ENCODE assay signal across 1 fruit fly cellular context in genomic region chr3R:23161288-23161870, dm6.
TF ChIP-seq lines count a peak whose summit lies in the region.

Gene CG13829, minus strand, starts transcription at chr3R:23161338.

TF ChIP-seq in whole organism, embryonic, 481 proteins besides CTCF, POLR2A, EP300 and RAD21 (continued from another document):
- TF ChIP-seq Atf6 (GFP tag; IDR thresholded peaks at IDR 0.05; lab: Robert Waterston, UW), result no peak
- TF ChIP-seq caup (GFP tag; optimal IDR thresholded peaks at IDR 0.05; lab: Kevin White, UChicago; ENCODE audit: severe bottlenecking), result peak; percentile 20
- TF ChIP-seq E2f2 (GFP tag; IDR thresholded peaks at IDR 0.05; lab: Robert Waterston, UW), result no peak
- peak; percentile 25 for TF ChIP-seq Fer1 (GFP tag; optimal IDR thresholded peaks at IDR 0.05; lab: Kevin White, UChicago)
- no peak for TF ChIP-seq gfzf (GFP tag; optimal IDR thresholded peaks at IDR 0.05; lab: Kevin White, UChicago)
- TF ChIP-seq CG9817 (tag; optimal IDR thresholded peaks at IDR 0.05; lab: Kevin White, UChicago), result no peak
- TF ChIP-seq cg (GFP tag; optimal IDR thresholded peaks at IDR 0.05; lab: Kevin White, UChicago), result no peak
- TF ChIP-seq esg (GFP tag; conservative IDR thresholded peaks at IDR 0.05; lab: Robert Waterston, UW), result no peak
- no peak for TF ChIP-seq CG6654 (GFP tag; optimal IDR thresholded peaks at IDR 0.05; lab: Kevin White, UChicago)
- no peak for TF ChIP-seq pfk (GFP tag; optimal IDR thresholded peaks at IDR 0.05; lab: Kevin White, UChicago)
- TF ChIP-seq Sox100B (GFP tag; optimal IDR thresholded peaks at IDR 0.05; lab: Kevin White, UChicago), result no peak
- TF ChIP-seq CG13894 (tag; optimal IDR thresholded peaks at IDR 0.05; lab: Kevin White, UChicago), result peak; percentile 54
- TF ChIP-seq sug (tag; optimal IDR thresholded peaks at IDR 0.05; lab: Kevin White, UChicago), result peak; percentile 93
- peak; percentile 8 for TF ChIP-seq CG12769 (tag; optimal IDR thresholded peaks at IDR 0.05; lab: Kevin White, UChicago)
- TF ChIP-seq CG1233 (GFP tag; optimal IDR thresholded peaks at IDR 0.05; lab: Kevin White, UChicago), result no peak
- TF ChIP-seq CG3281 (GFP tag; optimal IDR thresholded peaks at IDR 0.05; lab: Kevin White, UChicago), result peak; percentile 34
- TF ChIP-seq Atf3 (GFP tag; optimal IDR thresholded peaks at IDR 0.05; lab: Kevin White, UChicago), result no peak
- TF ChIP-seq Hey (tag; optimal IDR thresholded peaks at IDR 0.05; lab: Kevin White, UChicago), result peak; percentile 6
- no peak for TF ChIP-seq zen (tag; optimal IDR thresholded peaks at IDR 0.05; lab: Kevin White, UChicago)
- TF ChIP-seq scrt (GFP tag; optimal IDR thresholded peaks at IDR 0.05; lab: Kevin White, UChicago), result no peak
- peak; percentile 7 for TF ChIP-seq CG15514 (GFP tag; optimal IDR thresholded peaks at IDR 0.05; lab: Kevin White, UChicago)
- no peak for TF ChIP-seq ash1 (GFP tag; optimal IDR thresholded peaks at IDR 0.05; lab: Kevin White, UChicago)
- no peak for TF ChIP-seq CG34422 (GFP tag; IDR thresholded peaks at IDR 0.05; lab: Robert Waterston, UW)
- TF ChIP-seq CG13287 (GFP tag; IDR thresholded peaks at IDR 0.05; lab: Robert Waterston, UW; ENCODE audit: partially characterized antibody), result no peak
- TF ChIP-seq CG2875 (GFP tag; optimal IDR thresholded peaks at IDR 0.05; lab: Kevin White, UChicago), result no peak
- TF ChIP-seq CG33557 (GFP tag; optimal IDR thresholded peaks at IDR 0.05; lab: Kevin White, UChicago), result no peak
- TF ChIP-seq CG6813 (GFP tag; optimal IDR thresholded peaks at IDR 0.05; lab: Kevin White, UChicago), result peak; percentile 2
- no peak for TF ChIP-seq CG12744 (GFP tag; optimal IDR thresholded peaks at IDR 0.05; lab: Kevin White, UChicago)
- TF ChIP-seq Doc2 (GFP tag; IDR thresholded peaks at IDR 0.05; lab: Robert Waterston, UW), result no peak
- no peak for TF ChIP-seq Gug (GFP tag; IDR thresholded peaks at IDR 0.05; lab: Robert Waterston, UW)
- TF ChIP-seq Opbp (GFP tag; IDR thresholded peaks at IDR 0.05; lab: Robert Waterston, UW; ENCODE audit: partially characterized antibody), result no peak
- TF ChIP-seq CG3847 (GFP tag; IDR thresholded peaks at IDR 0.05; lab: Robert Waterston, UW), result no peak
- no peak for TF ChIP-seq CG10654 (GFP tag; optimal IDR thresholded peaks at IDR 0.05; lab: Kevin White, UChicago)
- peak; percentile 36 for TF ChIP-seq gem (tag; optimal IDR thresholded peaks at IDR 0.05; lab: Kevin White, UChicago)
- TF ChIP-seq CG9727 (GFP tag; optimal IDR thresholded peaks at IDR 0.05; lab: Kevin White, UChicago), result no peak
- TF ChIP-seq Vsx1 (GFP tag; optimal IDR thresholded peaks at IDR 0.05; lab: Kevin White, UChicago), result peak; percentile 95
- peak; percentile 58 for TF ChIP-seq CG2678 (tag; optimal IDR thresholded peaks at IDR 0.05; lab: Kevin White, UChicago)
- TF ChIP-seq CG18599 (GFP tag; optimal IDR thresholded peaks at IDR 0.05; lab: Kevin White, UChicago), result peak; percentile 57
- TF ChIP-seq ac (GFP tag; optimal IDR thresholded peaks at IDR 0.05; lab: Kevin White, UChicago), result no peak
- TF ChIP-seq Doc3 (GFP tag; IDR thresholded peaks at IDR 0.05; lab: Robert Waterston, UW; ENCODE audit: partially characterized antibody), result no peak
- no peak for TF ChIP-seq CG1529 (GFP tag; optimal IDR thresholded peaks at IDR 0.05; lab: Kevin White, UChicago)
- peak; percentile 97 for TF ChIP-seq sd (tag; optimal IDR thresholded peaks at IDR 0.05; lab: Kevin White, UChicago)
- no peak for TF ChIP-seq CG12071 (GFP tag; optimal IDR thresholded peaks at IDR 0.05; lab: Kevin White, UChicago)
- TF ChIP-seq Dip3 (GFP tag; optimal IDR thresholded peaks at IDR 0.05; lab: Kevin White, UChicago), result no peak
- TF ChIP-seq Dek (tag; optimal IDR thresholded peaks at IDR 0.05; lab: Kevin White, UChicago), result no peak
